Fruit fly (Drosophila melanogaster): Measurements from ENCODE around the gene Ubc2.

Gene Ubc2

DNA sequence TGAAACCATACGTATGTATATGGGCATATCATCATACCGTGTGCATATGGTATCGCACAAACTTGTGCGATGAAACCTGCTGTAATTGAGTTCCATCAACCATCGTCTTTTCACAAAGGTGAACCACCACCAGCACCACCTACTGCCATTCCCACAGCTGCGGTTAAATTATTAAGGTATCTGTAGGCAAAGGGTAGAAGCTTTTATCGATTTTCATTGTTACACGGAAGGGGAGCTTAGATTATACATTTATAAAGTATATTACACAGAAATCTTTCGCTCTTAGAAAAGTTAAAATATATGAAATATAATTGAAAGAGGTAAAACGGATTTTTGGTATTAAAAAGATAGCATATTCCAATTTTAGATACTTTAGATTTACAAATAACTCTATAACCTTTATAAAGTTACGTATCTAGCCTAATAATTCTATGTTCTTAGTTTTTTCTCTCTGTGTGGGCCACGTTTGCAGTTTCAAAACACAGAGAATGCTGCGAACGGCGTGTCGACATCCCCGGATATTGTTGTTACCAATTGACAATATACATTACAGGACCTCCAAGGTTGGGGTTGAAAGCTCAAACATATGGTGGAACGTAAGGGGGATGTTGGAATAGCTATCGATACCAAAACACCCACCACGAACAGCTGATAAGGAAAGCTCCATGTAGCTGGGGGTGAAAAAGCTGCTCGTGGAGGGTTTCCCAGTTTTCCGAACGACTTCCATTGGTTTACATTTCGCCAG lies 7.2 kb downstream of the Ubc2 start, which contains the start of gene CG6495 (continued):
- TF ChIP-seq CG15479 (GFP tag; optimal IDR thresholded peaks at IDR 0.05), result no peak
- TF ChIP-seq fd96Cb (tag; optimal IDR thresholded peaks at IDR 0.05), result peak; percentile 47
- TF ChIP-seq CG12155 (GFP tag; optimal IDR thresholded peaks at IDR 0.05), result peak; percentile 26
- TF ChIP-seq fru (optimal IDR thresholded peaks at IDR 0.05), result no peak
- TF ChIP-seq CG42726 (GFP tag; IDR thresholded peaks at IDR 0.05; ENCODE audit: partially characterized antibody), result no peak
- peak; percentile 57 for TF ChIP-seq CG8388 (GFP tag; optimal IDR thresholded peaks at IDR 0.05)
- peak; percentile 25 for TF ChIP-seq CG18619 (GFP tag; optimal IDR thresholded peaks at IDR 0.05)
- peak; percentile 49 for TF ChIP-seq CG15601 (tag; optimal IDR thresholded peaks at IDR 0.05)
- no peak for TF ChIP-seq slp2 (GFP tag; optimal IDR thresholded peaks at IDR 0.05)
- TF ChIP-seq cas (GFP tag; IDR thresholded peaks at IDR 0.05), result no peak
- TF ChIP-seq CG2678 (tag; optimal IDR thresholded peaks at IDR 0.05), result peak; percentile 85
- TF ChIP-seq mirr (GFP tag; optimal IDR thresholded peaks at IDR 0.05), result no peak
- TF ChIP-seq CG11398 (GFP tag; optimal IDR thresholded peaks at IDR 0.05), result no peak
- TF ChIP-seq gce (GFP tag; IDR thresholded peaks at IDR 0.05), result no peak
- TF ChIP-seq gcm (GFP tag; optimal IDR thresholded peaks at IDR 0.05), result peak; percentile 58
- TF ChIP-seq CG3847 (GFP tag; IDR thresholded peaks at IDR 0.05), result no peak
- peak; percentile 51 for TF ChIP-seq Xbp1 (GFP tag; optimal IDR thresholded peaks at IDR 0.05)
- TF ChIP-seq CG18262 (tag; optimal IDR thresholded peaks at IDR 0.05), result peak; percentile 61
- TF ChIP-seq ems (GFP tag; optimal IDR thresholded peaks at IDR 0.05), result peak; percentile 5
- TF ChIP-seq Side (GFP tag; optimal IDR thresholded peaks at IDR 0.05), result no peak
- no peak for TF ChIP-seq CG30431 (GFP tag; optimal IDR thresholded peaks at IDR 0.05)
- peak; percentile 32 for TF ChIP-seq Six4 (GFP tag; optimal IDR thresholded peaks at IDR 0.05)
- no peak for TF ChIP-seq ftz-f1 (GFP tag; optimal IDR thresholded peaks at IDR 0.05)
- TF ChIP-seq vvl (GFP tag; IDR thresholded peaks at IDR 0.05), result peak; percentile 65
- TF ChIP-seq dimm (GFP tag; IDR thresholded peaks at IDR 0.05), result no peak
- peak; percentile 4 for TF ChIP-seq CG9437 (GFP tag; optimal IDR thresholded peaks at IDR 0.05)
- TF ChIP-seq sens (GFP tag), result peak; percentile 86
- no peak for TF ChIP-seq luna (GFP tag; optimal IDR thresholded peaks at IDR 0.05)
- no peak for TF ChIP-seq zfh2 (GFP tag; optimal IDR thresholded peaks at IDR 0.05)
- no peak for TF ChIP-seq corto (GFP tag; optimal IDR thresholded peaks at IDR 0.05)
- peak; percentile 45; the same call in 1 of the 2 replicates for TF ChIP-seq lmd (GFP tag; IDR thresholded peaks at IDR 0.05)
- TF ChIP-seq jumu (GFP tag; optimal IDR thresholded peaks at IDR 0.05), result no peak
- peak; percentile 34 for TF ChIP-seq salm (tag; optimal IDR thresholded peaks at IDR 0.05)
- peak in 1 of 2 experiments; percentile 15 for TF ChIP-seq Pdp1 (GFP tag; optimal IDR thresholded peaks at IDR 0.05)
- TF ChIP-seq Awh (GFP tag; IDR thresholded peaks at IDR 0.05), result peak; percentile 51
- TF ChIP-seq CG6654 (GFP tag; optimal IDR thresholded peaks at IDR 0.05), result no peak
- TF ChIP-seq CG6854 (GFP tag; optimal IDR thresholded peaks at IDR 0.05), result peak; percentile 54
- no peak for TF ChIP-seq CG10366 (GFP tag; IDR thresholded peaks at IDR 0.05)
- TF ChIP-seq CG7839 (tag; optimal IDR thresholded peaks at IDR 0.05), result peak; percentile 75
- TF ChIP-seq az2 (GFP tag; optimal IDR thresholded peaks at IDR 0.05), result peak; percentile 19
- peak; percentile 17 for TF ChIP-seq Vsx1 (GFP tag; optimal IDR thresholded peaks at IDR 0.05)
- peak; percentile 82 for TF ChIP-seq dmrt99B (tag; optimal IDR thresholded peaks at IDR 0.05)
- TF ChIP-seq scrt (GFP tag; optimal IDR thresholded peaks at IDR 0.05), result peak; percentile 26
- TF ChIP-seq lilli (GFP tag; optimal IDR thresholded peaks at IDR 0.05), result peak; percentile 24
- peak; percentile 85 for TF ChIP-seq CG7556 (GFP tag; optimal IDR thresholded peaks at IDR 0.05)
- TF ChIP-seq CG8089 (GFP tag; optimal IDR thresholded peaks at IDR 0.05), result no peak
- TF ChIP-seq bab2 (GFP tag; optimal IDR thresholded peaks at IDR 0.05), result peak; percentile 33
- TF ChIP-seq CG18599 (GFP tag; optimal IDR thresholded peaks at IDR 0.05), result peak; percentile 86
- no peak for TF ChIP-seq CG16815 (GFP tag; optimal IDR thresholded peaks at IDR 0.05)
- TF ChIP-seq bowl (GFP tag; IDR thresholded peaks at IDR 0.05), result no peak

All from whole organism, embryonic.